Worm (Caenorhabditis elegans) whole organism, early embryonic: ENCODE results near the gene Y41E3.7.

Source experiments
- B0310.2 ChIP-seq: sonication (generic microtip); optimal IDR thresholded peaks from 2 replicates; lab custom pipeline; 2016; ENCODE audit warnings: mild to moderate bottlenecking, missing genetic modification characterization, missing compliant biosample characterization
- F13C5.2 ChIP-seq: sonication (generic microtip); optimal IDR thresholded peaks from 2 replicates; lab custom pipeline; 2017; ENCODE audit warnings: mild to moderate bottlenecking, missing genetic modification characterization, inconsistent platforms, missing compliant biosample characterization
- aly-1 ChIP-seq: sonication (generic microtip); optimal IDR thresholded peaks from 2 replicates; lab custom pipeline; 2016; ENCODE audit warnings: missing genetic modification characterization, missing compliant biosample characterization
- ama-1 ChIP-seq: fragments of 150-350 bp; optimal IDR thresholded peaks from 2 replicates; lab custom pipeline; 2014
- ceh-36 ChIP-seq: sonication (generic microtip); optimal IDR thresholded peaks from 2 replicates; lab custom pipeline; 2016; ENCODE audit warnings: missing genetic modification characterization, inconsistent platforms, missing compliant biosample characterization
- ets-7 ChIP-seq: sonication (generic microtip); optimal IDR thresholded peaks from 2 replicates; lab custom pipeline; 2016; ENCODE audit warnings: missing genotype, missing genetic modification characterization, missing compliant biosample characterization
- flt-1 ChIP-seq: fragments of 200-800 bp; sonication (Bioruptor generic); IDR thresholded peaks from 2 replicates; pipeline ENCODE4 v1.3.6; 2022; ENCODE audit warnings: missing genetic modification characterization, missing compliant biosample characterization
- hmbx-1 ChIP-seq: sonication (generic microtip); optimal IDR thresholded peaks from 2 replicates; lab custom pipeline; 2016; ENCODE audit warnings: mild to moderate bottlenecking, missing genetic modification characterization, missing compliant biosample characterization
- hnd-1 ChIP-seq: sonication (generic microtip); optimal IDR thresholded peaks from 2 replicates; lab custom pipeline; 2016; ENCODE audit warnings: missing genetic modification characterization, missing compliant biosample characterization
- sea-1 ChIP-seq: fragments of 200-800 bp; sonication (Bioruptor generic); conservative IDR thresholded peaks from 2 replicates; pipeline ENCODE4 v1.3.6; 2022; ENCODE audit warnings: missing genetic modification characterization, missing compliant biosample characterization
- tra-4 ChIP-seq: sonication (generic microtip); optimal IDR thresholded peaks from 2 replicates; lab custom pipeline; 2017; ENCODE audit warnings: missing genetic modification characterization, missing compliant biosample characterization

- no peak for TF ChIP-seq flt-1 (GFP tag; lab: Robert Waterston, UW)
- TF ChIP-seq F13C5.2 (tag; lab: Kevin White, UChicago), result no peak
- TF ChIP-seq ets-7, result no peak
- TF ChIP-seq ama-1 (lab: Kevin White, UChicago), result no peak
- no peak for TF ChIP-seq hmbx-1 (tag; lab: Kevin White, UChicago)
- no peak for TF ChIP-seq B0310.2 (tag; lab: Kevin White, UChicago)
- TF ChIP-seq sea-1, result no peak
- no peak for TF ChIP-seq hnd-1 (tag; lab: Kevin White, UChicago)
- no peak for TF ChIP-seq ceh-36 (tag; lab: Kevin White, UChicago)
- no peak for TF ChIP-seq tra-4 (tag; lab: Kevin White, UChicago)
- no peak for TF ChIP-seq aly-1 (tag; lab: Kevin White, UChicago)
Measured at ce11 chrIV:15065653-15066052, 51.8 kb downstream of the Y41E3.7 start, which contains the start of gene Y41E3.18.
